Fruit fly (Drosophila melanogaster) whole organism, embryonic: ENCODE results near the gene osp.

ENCODE experiments used
- Antp ChIP-seq: fragments of 200-800 bp; sonication (Bioruptor generic); optimal IDR thresholded peaks from 3 replicates; lab custom pipeline; 2016; ENCODE audit warnings: missing biosample characterization, missing genetic modification characterization
- CG10209 ChIP-seq: fragments of 200-800 bp; sonication (Bioruptor generic); optimal IDR thresholded peaks from 3 replicates; lab custom pipeline; 2017; ENCODE audit warnings: missing biosample characterization, mild to moderate bottlenecking, missing genetic modification characterization, missing genetic modification reagents
- CG10431 ChIP-seq: fragments of 200-800 bp; sonication (Bioruptor generic); optimal IDR thresholded peaks from 3 replicates; lab custom pipeline; 2018; ENCODE audit warnings: missing biosample characterization, mild to moderate bottlenecking, missing genetic modification characterization
- CG11093 ChIP-seq: fragments of 200-800 bp; sonication (Bioruptor generic); IDR thresholded peaks from 3 replicates; pipeline ENCODE4 v1.3.6; 2022; ENCODE audit warnings: missing biosample characterization, missing genetic modification characterization
- CG12942 ChIP-seq: fragments of 200-800 bp; sonication (Bioruptor generic); optimal IDR thresholded peaks from 3 replicates; lab custom pipeline; 2016; ENCODE audit warnings: missing biosample characterization, missing genetic modification characterization
- CG13624 ChIP-seq: fragments of 200-800 bp; sonication (Bioruptor generic); optimal IDR thresholded peaks from 2 replicates; lab custom pipeline; 2016; ENCODE audit warnings: missing biosample characterization, missing genetic modification characterization
- CG14710 ChIP-seq: fragments of 200-800 bp; sonication (Bioruptor generic); optimal IDR thresholded peaks from 3 replicates; lab custom pipeline; 2019; ENCODE audit warnings: missing biosample characterization, mild to moderate bottlenecking, missing genetic modification characterization, moderate library complexity
- CG15269 ChIP-seq: fragments of 200-800 bp; sonication (Bioruptor generic); optimal IDR thresholded peaks from 2 replicates; lab custom pipeline; 2018; ENCODE audit warnings: missing biosample characterization, mild to moderate bottlenecking, missing genetic modification characterization, moderate library complexity
- CG16779 ChIP-seq: fragments of 200-800 bp; sonication (Bioruptor generic); IDR thresholded peaks from 2 replicates; pipeline ENCODE4 v1.3.6; 2022; ENCODE audit warnings: missing biosample characterization, missing genetic modification characterization
- CG2202 ChIP-seq: fragments of 200-800 bp; sonication (Bioruptor generic); optimal IDR thresholded peaks from 2 replicates; lab custom pipeline; 2018; ENCODE audit warnings: missing biosample characterization, mild to moderate bottlenecking, missing genetic modification characterization
- CG30020 ChIP-seq: fragments of 200-800 bp; optimal IDR thresholded peaks from 2 replicates; lab custom pipeline; 2019; ENCODE audit warnings: missing biosample characterization, mild to moderate bottlenecking, missing genetic modification characterization, moderate library complexity
- CG31365 ChIP-seq: fragments of 200-800 bp; sonication (Bioruptor generic); optimal IDR thresholded peaks from 2 replicates; lab custom pipeline; 2018; ENCODE audit warnings: missing biosample characterization, mild to moderate bottlenecking, missing genetic modification characterization
- CG3281 ChIP-seq: fragments of 200-800 bp; sonication (Bioruptor generic); optimal IDR thresholded peaks from 3 replicates; lab custom pipeline; 2017; ENCODE audit warnings: missing biosample characterization, mild to moderate bottlenecking, missing genetic modification characterization
- CG3847 ChIP-seq: fragments of 200-800 bp; sonication (Bioruptor generic); IDR thresholded peaks from 2 replicates; pipeline ENCODE4 v1.3.6; 2022; ENCODE audit warnings: missing biosample characterization, missing genetic modification characterization
- CG4404 ChIP-seq: fragments of 200-800 bp; sonication (Bioruptor generic); IDR thresholded peaks from 2 replicates; pipeline ENCODE4 v1.3.6; 2022; ENCODE audit warnings: missing biosample characterization, missing genetic modification characterization
- CG4730 ChIP-seq: fragments of 200-800 bp; sonication (Bioruptor generic); IDR thresholded peaks from 2 replicates; pipeline ENCODE4 v1.3.6; 2022; ENCODE audit warnings: missing biosample characterization, missing genetic modification characterization
- CG7928 ChIP-seq: fragments of 200-800 bp; sonication (Bioruptor generic); optimal IDR thresholded peaks from 2 replicates; lab custom pipeline; 2017; ENCODE audit warnings: missing biosample characterization, mild to moderate bottlenecking, missing genetic modification characterization
- D19A ChIP-seq: fragments of 200-800 bp; optimal IDR thresholded peaks from 3 replicates; lab custom pipeline; 2019; ENCODE audit warnings: missing biosample characterization, mild to moderate bottlenecking, missing genetic modification characterization, moderate library complexity
- Elba2 ChIP-seq: fragments of 200-800 bp; sonication (Bioruptor generic); optimal IDR thresholded peaks from 3 replicates; lab custom pipeline; 2016; ENCODE audit warnings: missing biosample characterization, missing genetic modification characterization
- Fer3 ChIP-seq: fragments of 200-800 bp; sonication (Bioruptor generic); optimal IDR thresholded peaks from 2 replicates; lab custom pipeline; 2018; ENCODE audit warnings: missing biosample characterization, mild to moderate bottlenecking, missing genetic modification characterization, moderate library complexity
- Gsc ChIP-seq: fragments of 200-800 bp; sonication (Bioruptor generic); IDR thresholded peaks from 2 replicates; pipeline ENCODE4 v1.3.6; 2022; ENCODE audit warnings: missing biosample characterization, missing genetic modification characterization
- H15 ChIP-seq: fragments of 200-800 bp; sonication (Bioruptor generic); IDR thresholded peaks from 3 replicates; pipeline ENCODE4 v1.3.6; 2022; ENCODE audit warnings: missing biosample characterization, missing genetic modification characterization
- Hr51 ChIP-seq, 2 experiments: fragments of 200-800 bp; sonication (Bioruptor generic); optimal IDR thresholded peaks; 2 replicates in 1 of 2; 3 replicates in 1 of 2; lab custom pipeline; 2016 to 2018; ENCODE audit warnings: missing biosample characterization in 2 of 2, missing genetic modification characterization in 2 of 2, mild to moderate bottlenecking in 1 of 2, moderate library complexity in 1 of 2
- NC2β ChIP-seq: fragments of 200-800 bp; sonication (Bioruptor generic); optimal IDR thresholded peaks from 2 replicates; lab custom pipeline; 2016; ENCODE audit warnings: missing biosample characterization, missing genetic modification characterization
- Poxn ChIP-seq: fragments of 200-800 bp; sonication (Bioruptor generic); IDR thresholded peaks from 2 replicates; pipeline ENCODE4 v1.3.6; 2022; ENCODE audit warnings: missing biosample characterization, missing genetic modification characterization
- cad ChIP-seq: fragments of >200 bp; optimal IDR thresholded peaks from 2 replicates; lab custom pipeline; 2017; ENCODE audit warnings: missing biosample characterization, missing genetic modification characterization
- chinmo ChIP-seq: fragments of 200-800 bp; sonication (Bioruptor generic); IDR thresholded peaks from 4 replicates; pipeline ENCODE4 v1.3.6; 2022; ENCODE audit warnings: missing biosample characterization, missing genetic modification characterization; ENCODE audit not compliant: partially characterized antibody
- dati ChIP-seq: fragments of 200-800 bp; sonication (Bioruptor generic); IDR thresholded peaks from 2 replicates; pipeline ENCODE4 v1.3.6; 2022; ENCODE audit warnings: missing biosample characterization, missing genetic modification characterization
- eve ChIP-seq, 2 experiments: fragments of >200 bp; optimal IDR thresholded peaks; 2 replicates each; lab custom pipeline; 2017; ENCODE audit warnings: missing biosample characterization in 2 of 2, missing genetic modification characterization in 2 of 2
- gsb-n ChIP-seq: fragments of 200-800 bp; sonication (Bioruptor generic); optimal IDR thresholded peaks from 3 replicates; lab custom pipeline; 2018; ENCODE audit warnings: missing biosample characterization, mild to moderate bottlenecking, missing genetic modification characterization
- ind ChIP-seq: fragments of 200-800 bp; sonication (Bioruptor generic); optimal IDR thresholded peaks from 3 replicates; lab custom pipeline; 2016; ENCODE audit warnings: missing biosample characterization, missing genetic modification characterization
- klu ChIP-seq: fragments of 200-800 bp; sonication (Bioruptor generic); IDR thresholded peaks from 2 replicates; pipeline ENCODE4 v1.3.6; 2022; ENCODE audit warnings: missing biosample characterization, missing genetic modification characterization
- lab ChIP-seq: fragments of 200-800 bp; sonication (Bioruptor generic); optimal IDR thresholded peaks from 3 replicates; lab custom pipeline; 2017; ENCODE audit warnings: missing biosample characterization, missing genetic modification characterization, mild to moderate bottlenecking, moderate library complexity, missing genetic modification reagents
- lbe ChIP-seq: fragments of 200-800 bp; sonication (Bioruptor generic); optimal IDR thresholded peaks from 2 replicates; lab custom pipeline; 2016; ENCODE audit warnings: missing biosample characterization, mild to moderate bottlenecking, missing genetic modification characterization
- pfk ChIP-seq: fragments of 200-800 bp; sonication (Bioruptor generic); optimal IDR thresholded peaks from 2 replicates; lab custom pipeline; 2018; ENCODE audit warnings: missing biosample characterization, mild to moderate bottlenecking, missing genetic modification characterization, moderate library complexity
- prd ChIP-seq, 3 experiments: fragments of >200 bp in 2 of 3; fragments of 200-800 bp in 1 of 3; sonication (Bioruptor generic) in 1 of 3; optimal IDR thresholded peaks in 2 of 3; IDR thresholded peaks in 1 of 3; 2 replicates in 2 of 3; 3 replicates in 1 of 3; pipeline versions ENCODE4 v1.3.6 to Lab custom; 2017 to 2022; ENCODE audit warnings: missing biosample characterization in 1 of 3, missing genetic modification characterization in 1 of 3
- pzg ChIP-seq: fragments of 200-800 bp; sonication (Bioruptor generic); optimal IDR thresholded peaks from 3 replicates; lab custom pipeline; 2018; ENCODE audit warnings: missing biosample characterization, mild to moderate bottlenecking, missing genetic modification characterization, moderate library complexity
- rib ChIP-seq: fragments of 200-800 bp; sonication (Bioruptor generic); IDR thresholded peaks from 2 replicates; pipeline ENCODE4 v1.3.6; 2022; ENCODE audit warnings: missing biosample characterization, missing genetic modification characterization
- ro ChIP-seq: fragments of 200-800 bp; sonication (Bioruptor generic); IDR thresholded peaks from 2 replicates; pipeline ENCODE4 v1.3.6; 2022; ENCODE audit warnings: missing biosample characterization, missing genetic modification characterization
- sc ChIP-seq, 3 experiments: fragments of >200 bp in 2 of 3; fragments of 200-800 bp in 1 of 3; sonication (Bioruptor generic) in 1 of 3; optimal IDR thresholded peaks; 2 replicates in 2 of 3; 3 replicates in 1 of 3; lab custom pipeline; 2017; ENCODE audit warnings: mild to moderate bottlenecking in 1 of 3, missing biosample characterization in 1 of 3, missing genetic modification characterization in 1 of 3, missing genetic modification reagents in 1 of 3
- shn ChIP-seq: fragments of 200-800 bp; sonication (Bioruptor generic); optimal IDR thresholded peaks from 3 replicates; lab custom pipeline; 2016; ENCODE audit warnings: missing biosample characterization, missing genetic modification characterization
- sna ChIP-seq: fragments of 200-800 bp; sonication (Bioruptor generic); IDR thresholded peaks from 2 replicates; pipeline ENCODE4 v1.3.6; 2022; ENCODE audit warnings: missing biosample characterization, missing genetic modification characterization; ENCODE audit not compliant: partially characterized antibody
- sob ChIP-seq: fragments of 200-800 bp; sonication (Bioruptor generic); IDR thresholded peaks from 2 replicates; pipeline ENCODE4 v1.3.6; 2022; ENCODE audit warnings: missing biosample characterization, missing genetic modification characterization
- stwl ChIP-seq: fragments of 200-800 bp; sonication (Bioruptor generic); optimal IDR thresholded peaks from 3 replicates; lab custom pipeline; 2018; ENCODE audit warnings: missing biosample characterization, mild to moderate bottlenecking, missing genetic modification characterization, moderate library complexity
- tin ChIP-seq: fragments of 200-800 bp; sonication (Bioruptor generic); optimal IDR thresholded peaks from 3 replicates; lab custom pipeline; 2016; ENCODE audit warnings: missing biosample characterization, missing genetic modification characterization
- vnd ChIP-seq: fragments of 200-800 bp; sonication (Bioruptor generic); IDR thresholded peaks from 3 replicates; pipeline ENCODE4 v1.3.6; 2022; ENCODE audit warnings: missing biosample characterization, missing genetic modification characterization; ENCODE audit not compliant: partially characterized antibody
- wek ChIP-seq: fragments of 200-800 bp; sonication (Bioruptor generic); optimal IDR thresholded peaks from 3 replicates; lab custom pipeline; 2018; ENCODE audit warnings: missing biosample characterization, mild to moderate bottlenecking, missing genetic modification characterization, moderate library complexity
- zen ChIP-seq: fragments of 200-800 bp; sonication (Bioruptor generic); optimal IDR thresholded peaks from 3 replicates; lab custom pipeline; 2018; ENCODE audit warnings: missing biosample characterization, mild to moderate bottlenecking, missing genetic modification characterization, moderate library complexity

Gene osp

dm6 chr2L:14685637-14686232 is 3.4 kb downstream of the osp start (continued):
- TF ChIP-seq pfk (GFP tag; lab: Kevin White, UChicago) (peak; percentile 73), CG10431 (GFP tag; lab: Kevin White, UChicago) (peak; percentile 88), lbe (GFP tag; lab: Kevin White, UChicago) (peak; percentile 90), Elba2 (no peak), H15 (GFP tag; lab: Robert Waterston, UW) (peak; percentile 28; the same call in 1 of the 3 replicates), gsb-n (tag; lab: Kevin White, UChicago) (peak; percentile 79), CG16779 (GFP tag; lab: Robert Waterston, UW) (peak; percentile 92), Hr51 (GFP tag; optimal IDR thresholded peaks at IDR 0.05; lab: Kevin White, UChicago) (peak; percentile 19 to 90), rib (GFP tag; lab: Robert Waterston, UW) (peak; percentile 91), chinmo (GFP tag; lab: Robert Waterston, UW) (no peak), sna (no peak), CG7928 (peak; percentile 70), CG11093 (peak; percentile 54; the same call in 1 of the 3 replicates), D19A (tag; lab: Kevin White, UChicago) (peak; percentile 72), CG31365 (tag; lab: Kevin White, UChicago) (peak; percentile 84), ind (peak; percentile 37), prd (optimal IDR thresholded peaks at IDR 0.05; lab: Kevin White, UChicago) (no peak), prd (GFP tag; IDR thresholded peaks at IDR 0.05; lab: Robert Waterston, UW) (peak; percentile 55; the same call in 2 of the 3 replicates), lab (GFP tag; lab: Kevin White, UChicago) (peak; percentile 98), CG13624 (GFP tag; lab: Kevin White, UChicago) (peak; percentile 83), ro (GFP tag; lab: Robert Waterston, UW) (no peak), CG10209 (GFP tag; lab: Kevin White, UChicago) (peak; percentile 93), CG3281 (GFP tag; lab: Kevin White, UChicago) (peak; percentile 91), Gsc (no peak), dati (GFP tag; lab: Robert Waterston, UW) (0 out of 2 replicates have a peak, but pooled peaks have one; percentile 50), vnd (no peak), Poxn (GFP tag; lab: Robert Waterston, UW) (peak; percentile 52; the same call in 1 of the 2 replicates), eve (GFP tag; optimal IDR thresholded peaks at IDR 0.05; lab: Kevin White, UChicago) (peak in 1 of 2 experiments; percentile 87), wek (GFP tag; lab: Kevin White, UChicago) (peak; percentile 90), CG4730 (0 out of 2 replicates have a peak, but pooled peaks have one; percentile 25), CG2202 (peak; percentile 87), CG30020 (tag; lab: Kevin White, UChicago) (peak; percentile 5), sob (peak; percentile 92), CG3847 (GFP tag; lab: Robert Waterston, UW) (peak; percentile 40; the same call in 1 of the 2 replicates), stwl (peak; percentile 28), klu (GFP tag; lab: Robert Waterston, UW) (peak; percentile 30; the same call in 1 of the 2 replicates), cad (no peak), shn (peak; percentile 77), CG12942 (peak; percentile 74), tin (GFP tag; lab: Kevin White, UChicago) (peak; percentile 67), sc (optimal IDR thresholded peaks at IDR 0.05; lab: Kevin White, UChicago) (no peak), sc (GFP tag; optimal IDR thresholded peaks at IDR 0.05; lab: Kevin White, UChicago) (peak; percentile 75), pzg (GFP tag; lab: Kevin White, UChicago) (peak; percentile 17), CG14710 (tag; lab: Kevin White, UChicago) (peak; percentile 82), NC2β (peak; percentile 85), Antp (GFP tag; lab: Kevin White, UChicago) (peak; percentile 80), CG4404 (GFP tag; lab: Robert Waterston, UW) (no peak), Fer3 (tag; lab: Kevin White, UChicago) (peak; percentile 87), zen (tag; lab: Kevin White, UChicago) (no peak), CG15269 (tag; lab: Kevin White, UChicago) (peak; percentile 63)
